Worm (Caenorhabditis elegans) whole organism, L1 larva: Measurements from ENCODE around the gene bud-31.
A peak's percentile ranks its signal among the peaks of the same experiment; 100 is the strongest.
"Not testable (repeated sequence)": the region's sequence is repeated elsewhere in the genome, so short reads cannot be mapped to it uniquely, and the experiment has no call there.

Experiments used
- C04F5.9 ChIP-seq: sonication (generic microtip); optimal IDR thresholded peaks from 2 replicates; lab custom pipeline; 2016; ENCODE audit warnings: missing genetic modification characterization, missing compliant biosample characterization
- C16A3.4 ChIP-seq: fragments of 150-350 bp; optimal IDR thresholded peaks from 2 replicates; lab custom pipeline; 2014; ENCODE audit warnings: missing biosample characterization, missing genetic modification characterization
- C34B4.2 ChIP-seq: sonication (generic microtip); optimal IDR thresholded peaks from 2 replicates; lab custom pipeline; 2017; ENCODE audit warnings: mild to moderate bottlenecking, missing genetic modification characterization, missing compliant biosample characterization
- aly-2 ChIP-seq: fragments of 150-350 bp; optimal IDR thresholded peaks from 2 replicates; lab custom pipeline; 2014; ENCODE audit warnings: missing biosample characterization, missing genetic modification characterization
- ama-1 ChIP-seq: fragments of 150-350 bp; optimal IDR thresholded peaks from 2 replicates; lab custom pipeline; 2014
- blmp-1 ChIP-seq: fragments of 150-350 bp; optimal IDR thresholded peaks from 2 replicates; lab custom pipeline; 2014; ENCODE audit warnings: missing biosample characterization, missing genetic modification characterization
- ceh-8 ChIP-seq: fragments of 200-800 bp; sonication (Bioruptor generic); optimal IDR thresholded peaks from 2 replicates; lab custom pipeline; 2018; ENCODE audit warnings: mild to moderate bottlenecking, missing genetic modification characterization, moderate library complexity, missing compliant biosample characterization
- ceh-90 ChIP-seq: sonication (generic microtip); optimal IDR thresholded peaks from 2 replicates; lab custom pipeline; 2016; ENCODE audit warnings: missing genetic modification characterization, missing compliant biosample characterization
- dpl-1 ChIP-seq, 3 experiments: fragments of 150-350 bp in 2 of 3; sonication (generic microtip) in 1 of 3; optimal IDR thresholded peaks; 2 replicates each; lab custom pipeline; 2014 to 2017; ENCODE audit warnings: missing biosample characterization in 3 of 3, missing genetic modification characterization in 3 of 3, missing genetic modification reagents in 3 of 3
- dsc-1 ChIP-seq: sonication (generic microtip); optimal IDR thresholded peaks from 2 replicates; lab custom pipeline; 2016; ENCODE audit warnings: mild to moderate bottlenecking, missing genetic modification characterization, missing compliant biosample characterization
- efl-1 ChIP-seq, 4 experiments: fragments of 150-350 bp; optimal IDR thresholded peaks in 3 of 4; peaks in 1 of 4; 1 replicate in 1 of 4; 2 replicates in 3 of 4; lab custom pipeline; 2014; ENCODE audit warnings: missing biosample characterization in 2 of 4, missing genetic modification characterization in 2 of 4, missing genetic modification reagents in 2 of 4
- egl-13 ChIP-seq: sonication (generic microtip); optimal IDR thresholded peaks from 2 replicates; lab custom pipeline; 2016; ENCODE audit warnings: missing genotype, missing genetic modification reagents, missing genetic modification characterization, missing compliant biosample characterization
- egl-27 ChIP-seq, 2 experiments: fragments of 150-350 bp in 1 of 2; sonication (generic microtip); optimal IDR thresholded peaks; 3 replicates each; lab custom pipeline; 2017 to 2018; ENCODE audit warnings: missing biosample characterization in 2 of 2, missing genetic modification characterization in 2 of 2, missing genetic modification reagents in 2 of 2
- elt-2 ChIP-seq: sonication (generic microtip); optimal IDR thresholded peaks from 2 replicates; lab custom pipeline; 2016; ENCODE audit warnings: missing genetic modification characterization, mild to moderate bottlenecking, inconsistent platforms, missing compliant biosample characterization, missing genetic modification reagents
- elt-3 ChIP-seq, 6 experiments: fragments of 150-350 bp in 1 of 6; sonication (generic microtip); optimal IDR thresholded peaks; 2 replicates each; lab custom pipeline; 2017 to 2018; ENCODE audit warnings: missing biosample characterization in 6 of 6, missing genetic modification characterization in 6 of 6, inconsistent platforms in 1 of 6
- ets-5 ChIP-seq: fragments of 200-800 bp; sonication (Bioruptor generic); IDR thresholded peaks from 2 replicates; pipeline ENCODE4 v1.3.6; 2022; ENCODE audit warnings: missing genetic modification characterization, missing compliant biosample characterization
- fkh-10 ChIP-seq: sonication (generic microtip); optimal IDR thresholded peaks from 2 replicates; lab custom pipeline; 2017; ENCODE audit warnings: missing biosample characterization, missing genetic modification reagents, missing genetic modification characterization
- fkh-4 ChIP-seq: sonication (generic microtip); optimal IDR thresholded peaks from 2 replicates; lab custom pipeline; 2016; ENCODE audit warnings: missing compliant biosample characterization, missing genetic modification characterization, borderline replicate concordance
- fkh-8 ChIP-seq: sonication (generic microtip); optimal IDR thresholded peaks from 2 replicates; lab custom pipeline; 2016; ENCODE audit warnings: mild to moderate bottlenecking, missing genetic modification characterization, missing compliant biosample characterization
- grh-1 ChIP-seq: fragments of 200-800 bp; sonication (Bioruptor generic); IDR thresholded peaks from 2 replicates; pipeline ENCODE4 v1.3.6; 2022; ENCODE audit warnings: missing genetic modification reagents, missing genetic modification characterization, missing compliant biosample characterization
- hlh-17 ChIP-seq: fragments of 200-800 bp; sonication (Bioruptor generic); optimal IDR thresholded peaks from 2 replicates; lab custom pipeline; 2018; ENCODE audit warnings: missing genetic modification characterization, mild to moderate bottlenecking, missing compliant biosample characterization, moderate library complexity, borderline replicate concordance
- hlh-4 ChIP-seq: sonication (generic microtip); optimal IDR thresholded peaks from 2 replicates; lab custom pipeline; 2016; ENCODE audit warnings: mild to moderate bottlenecking, missing genetic modification characterization, missing compliant biosample characterization
- hpl-2 ChIP-seq: fragments of 150-350 bp; optimal IDR thresholded peaks from 2 replicates; lab custom pipeline; 2014; ENCODE audit warnings: missing biosample characterization, missing genetic modification reagents, missing genetic modification characterization
- irx-1 ChIP-seq: sonication (generic microtip); optimal IDR thresholded peaks from 2 replicates; lab custom pipeline; 2016; ENCODE audit warnings: missing genetic modification characterization, missing compliant biosample characterization
- isw-1 ChIP-seq: fragments of 200-800 bp; sonication (Bioruptor generic); IDR thresholded peaks from 2 replicates; pipeline ENCODE4 v1.3.6; 2022; ENCODE audit warnings: missing genetic modification characterization, missing compliant biosample characterization
- lin-13 ChIP-seq: fragments of 150-350 bp; optimal IDR thresholded peaks from 2 replicates; lab custom pipeline; 2014; ENCODE audit warnings: missing biosample characterization, missing genetic modification reagents, missing genetic modification characterization
- lin-39 ChIP-seq: fragments of 150-350 bp; optimal IDR thresholded peaks from 2 replicates; lab custom pipeline; 2014; ENCODE audit warnings: missing biosample characterization, missing genetic modification reagents, missing genetic modification characterization
- lsy-2 ChIP-seq, 2 experiments: fragments of 150-350 bp; optimal IDR thresholded peaks; 2 replicates each; lab custom pipeline; 2014; ENCODE audit warnings: missing biosample characterization in 2 of 2, missing genetic modification characterization in 2 of 2
- mab-9 ChIP-seq: fragments of 200-800 bp; sonication (Bioruptor generic); IDR thresholded peaks from 2 replicates; pipeline ENCODE4 v1.3.6; 2022; ENCODE audit warnings: missing genetic modification reagents, missing genetic modification characterization, missing compliant biosample characterization
- mdl-1 ChIP-seq, 2 experiments: fragments of 150-350 bp; optimal IDR thresholded peaks; 2 replicates each; lab custom pipeline; 2014 to 2017; ENCODE audit warnings: missing biosample characterization in 2 of 2, missing genetic modification characterization in 2 of 2, inconsistent platforms in 1 of 2
- nhr-12 ChIP-seq: sonication (generic microtip); optimal IDR thresholded peaks from 2 replicates; lab custom pipeline; 2017; ENCODE audit warnings: missing biosample characterization, missing genetic modification characterization
- nhr-19 ChIP-seq: fragments of 200-800 bp; sonication (Bioruptor generic); conservative IDR thresholded peaks from 2 replicates; pipeline ENCODE4 v1.3.6; 2022; ENCODE audit warnings: missing genetic modification characterization, missing compliant biosample characterization
- nhr-47 ChIP-seq: sonication (generic microtip); optimal IDR thresholded peaks from 2 replicates; lab custom pipeline; 2016; ENCODE audit warnings: mild to moderate bottlenecking, missing genetic modification characterization, moderate library complexity, missing compliant biosample characterization
- nhr-71 ChIP-seq: sonication (generic microtip); optimal IDR thresholded peaks from 2 replicates; lab custom pipeline; 2016; ENCODE audit warnings: mild to moderate bottlenecking, missing genetic modification characterization, moderate library complexity, missing compliant biosample characterization
- nhr-76 ChIP-seq: sonication (generic microtip); optimal IDR thresholded peaks from 2 replicates; lab custom pipeline; 2017; ENCODE audit warnings: missing biosample characterization, missing genetic modification characterization
- nhr-85 ChIP-seq: sonication (generic microtip); peaks from one replicate; lab custom pipeline; 2016; ENCODE audit warnings: missing genetic modification characterization, inconsistent platforms, missing compliant biosample characterization
- snpc-4 ChIP-seq: fragments of 150-350 bp; optimal IDR thresholded peaks from 2 replicates; lab custom pipeline; 2014; ENCODE audit warnings: missing biosample characterization, missing genetic modification characterization
- snu-23 ChIP-seq: sonication (generic microtip); optimal IDR thresholded peaks from 2 replicates; lab custom pipeline; 2016; ENCODE audit warnings: missing genetic modification characterization, missing compliant biosample characterization
- tbx-2 ChIP-seq: sonication (generic microtip); optimal IDR thresholded peaks from 2 replicates; lab custom pipeline; 2016; ENCODE audit warnings: missing genetic modification characterization, missing compliant biosample characterization
- unc-86 ChIP-seq: sonication (generic microtip); optimal IDR thresholded peaks from 2 replicates; lab custom pipeline; 2016; ENCODE audit warnings: missing genetic modification characterization, missing compliant biosample characterization
- ztf-11 ChIP-seq, 2 experiments: sonication (generic microtip); optimal IDR thresholded peaks; 2 replicates each; lab custom pipeline; 2016 to 2017; ENCODE audit warnings: missing genetic modification characterization in 2 of 2, missing biosample characterization in 1 of 2, missing compliant biosample characterization in 1 of 2
- ztf-4 ChIP-seq: fragments of 150-350 bp; optimal IDR thresholded peaks from 2 replicates; lab custom pipeline; 2014; ENCODE audit warnings: missing biosample characterization, missing genetic modification characterization

Gene bud-31

DNA sequence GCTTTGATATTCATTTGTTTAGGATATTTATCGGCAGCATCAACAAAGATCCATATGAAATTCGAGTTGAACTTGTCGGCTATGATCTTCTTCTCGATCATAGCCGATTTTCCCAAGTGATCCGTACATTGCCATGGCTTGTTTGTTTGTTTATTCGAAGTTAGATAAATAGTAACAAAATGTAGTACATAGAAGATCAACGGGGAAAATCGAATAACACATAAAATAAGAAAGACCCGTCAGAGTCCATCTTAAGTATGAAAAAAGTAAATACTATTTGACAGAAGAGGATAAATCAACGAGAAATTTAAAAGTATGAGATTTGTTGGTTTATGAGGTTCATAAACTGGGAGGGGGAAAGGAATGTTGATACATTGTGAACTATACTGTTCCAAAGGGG is 13.6 kb downstream of the bud-31 start, which contains the start of gene C07A9.5:
Gene C07A9.5 (minus strand): TSS at position 101 of the 400 bp plus-strand sequence.
- not testable (repeated sequence) for TF ChIP-seq nhr-19 (GFP tag; lab: Robert Waterston, UW); tbx-2 (tag; lab: Kevin White, UChicago); hpl-2 (GFP tag; lab: Kevin White, UChicago)

ce11 chrIII:9681206-9681605 is 15.1 kb downstream of the bud-31 start, which contains the start of gene C07A9.13:
Gene C07A9.13, minus strand, starts transcription at chrIII:9681306.
- TF ChIP-seq grh-1; dpl-1 (GFP tag; optimal IDR thresholded peaks at IDR 0.05; lab: Kevin White, UChicago); snpc-4: not testable (repeated sequence)

DNA sequence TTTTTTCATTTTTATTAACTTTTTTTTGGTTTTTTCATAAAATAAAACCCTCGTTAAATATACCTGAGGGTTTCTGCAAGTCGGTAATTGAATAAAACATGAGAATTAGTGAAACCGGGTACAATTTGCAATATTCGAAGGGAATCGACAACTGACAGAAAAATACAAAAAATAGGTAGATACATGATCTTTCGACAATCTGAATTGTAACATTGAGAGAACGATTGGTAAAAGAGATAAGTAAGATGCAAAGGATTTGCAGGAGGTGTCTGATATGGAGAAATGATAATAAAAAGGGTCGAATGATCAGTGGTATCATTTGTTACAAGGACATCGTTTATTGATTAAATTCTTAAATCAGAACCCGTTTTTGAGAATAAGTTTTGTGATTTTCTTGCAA is 17.5 kb downstream of the bud-31 start, which contains the start of gene ugt-60:
Gene ugt-60 (minus strand): TSS at position 233 of the 400 bp plus-strand sequence.
- TF ChIP-seq ets-5 (GFP tag; lab: Robert Waterston, UW): no peak
- no peak for TF ChIP-seq lin-13 (GFP tag; lab: Kevin White, UChicago)
- peak in 3 of 6 experiments; percentile 23 to 47 (median 33) for TF ChIP-seq elt-3 (tag; optimal IDR thresholded peaks at IDR 0.05; lab: Kevin White, UChicago)
- TF ChIP-seq ztf-4 (tag; lab: Kevin White, UChicago): no peak
- TF ChIP-seq dpl-1 (GFP tag; optimal IDR thresholded peaks at IDR 0.05; lab: Kevin White, UChicago): no peak
- TF ChIP-seq nhr-85 (tag; lab: Kevin White, UChicago): peak; percentile 56
- TF ChIP-seq ceh-8 (GFP tag; lab: Kevin White, UChicago): no peak
- TF ChIP-seq aly-2 (tag; lab: Kevin White, UChicago): no peak
- no peak for TF ChIP-seq ceh-90 (tag; lab: Kevin White, UChicago)

ce11 chrIII:9669546-9669945 is 26.8 kb downstream of the bud-31 start:
- TF ChIP-seq hlh-4 (tag; lab: Kevin White, UChicago): no peak
- no peak for TF ChIP-seq irx-1 (tag; lab: Kevin White, UChicago)
- no peak for TF ChIP-seq C04F5.9
- peak; percentile 71 for TF ChIP-seq nhr-71 (tag; lab: Kevin White, UChicago)
- peak; percentile 44 for TF ChIP-seq nhr-47
- TF ChIP-seq blmp-1: no peak
- TF ChIP-seq dpl-1 (GFP tag; optimal IDR thresholded peaks at IDR 0.05; lab: Kevin White, UChicago): no peak
- no peak for TF ChIP-seq C16A3.4
- no peak for TF ChIP-seq grh-1
- TF ChIP-seq isw-1 (GFP tag; lab: Robert Waterston, UW): no peak
- no peak for TF ChIP-seq mdl-1 (tag; optimal IDR thresholded peaks at IDR 0.05; lab: Kevin White, UChicago)
- TF ChIP-seq nhr-76: no peak
- peak; percentile 59 for TF ChIP-seq fkh-8 (tag; lab: Kevin White, UChicago)
- peak; percentile 70 for TF ChIP-seq dsc-1 (tag; lab: Kevin White, UChicago)
- TF ChIP-seq egl-27 (tag; optimal IDR thresholded peaks at IDR 0.05; lab: Kevin White, UChicago): no peak
- no peak for TF ChIP-seq lsy-2 (tag; optimal IDR thresholded peaks at IDR 0.05; lab: Kevin White, UChicago)

- TF ChIP-seq C04F5.9 (peak; percentile 45), C34B4.2 (tag; lab: Kevin White, UChicago) (no peak), lin-39 (tag; lab: Kevin White, UChicago) (no peak), grh-1 (no peak), mab-9 (peak; percentile 51; the same call in 1 of the 2 replicates), elt-2 (tag; lab: Kevin White, UChicago) (peak; percentile 74), ztf-4 (tag; lab: Kevin White, UChicago) (peak; percentile 56), elt-3 (tag; optimal IDR thresholded peaks at IDR 0.05; lab: Kevin White, UChicago) (peak in 2 of 6 experiments; percentile 8 to 31), ztf-11 (tag; optimal IDR thresholded peaks at IDR 0.05; lab: Kevin White, UChicago) (peak in 1 of 2 experiments; percentile 50), snpc-4 (peak; percentile 64), nhr-12 (tag; lab: Kevin White, UChicago) (no peak), snu-23 (GFP tag; lab: Kevin White, UChicago) (peak; percentile 65), efl-1 (optimal IDR thresholded peaks at IDR 0.05; lab: Kevin White, UChicago) (peak; percentile 44 to 61), efl-1 (GFP tag; optimal IDR thresholded peaks at IDR 0.05 in 1 of 2; lab: Kevin White, UChicago) (peak; percentile 24 to 93), ama-1 (lab: Kevin White, UChicago) (no peak), nhr-71 (tag; lab: Kevin White, UChicago) (peak; percentile 83), unc-86 (tag; lab: Kevin White, UChicago) (peak; percentile 75), egl-13 (tag; lab: Kevin White, UChicago) (peak; percentile 60), dsc-1 (tag; lab: Kevin White, UChicago) (peak; percentile 53), fkh-10 (GFP tag; lab: Kevin White, UChicago) (peak; percentile 26), hlh-17 (GFP tag; lab: Kevin White, UChicago) (no peak), nhr-19 (GFP tag; lab: Robert Waterston, UW) (peak; percentile 68), fkh-4 (tag; lab: Kevin White, UChicago) (no peak)
Observed at ce11 chrIII:9667591-9668265, 28.6 kb downstream of the bud-31 start, which contains the start of gene C07A9.9. Gene C07A9.9, minus strand, starts transcription at chrIII:9667641.
